Worm (Caenorhabditis elegans): Measurements from ENCODE around the gene tbc-9.

DNA sequence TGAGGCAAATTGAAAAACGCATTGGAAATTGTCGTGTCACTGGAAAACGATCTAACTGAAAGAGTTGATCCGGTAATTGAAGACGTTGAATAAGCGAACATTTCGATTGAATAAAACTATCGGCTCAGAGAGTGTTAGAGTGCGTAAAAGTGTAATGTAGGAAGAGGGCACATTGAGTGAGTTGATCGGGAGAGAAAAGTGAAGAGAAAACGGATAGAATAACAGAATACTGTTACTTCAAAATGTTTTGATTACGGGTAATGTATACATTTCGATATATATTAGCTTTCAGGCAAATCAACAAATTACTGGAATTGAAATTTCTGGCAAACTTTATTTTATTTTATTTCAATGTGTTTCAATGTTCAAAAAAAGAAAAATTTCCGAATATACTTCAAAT lies 48.0 kb downstream of the tbc-9 start, which contains the start of gene uso-1:
- TF ChIP-seq lin-15B (tag; optimal IDR thresholded peaks at IDR 0.05) (no peak), lin-14 (GFP tag; optimal IDR thresholded peaks at IDR 0.05) (no peak), C04F5.9 (tag; optimal IDR thresholded peaks at IDR 0.05) (no peak), nhr-77 (tag; optimal IDR thresholded peaks at IDR 0.05) (no peak), elt-2 (tag; optimal IDR thresholded peaks at IDR 0.05) (no peak), lin-39 (tag; optimal IDR thresholded peaks at IDR 0.05) (no peak), unc-62 (GFP tag; optimal IDR thresholded peaks at IDR 0.05) (no peak)
